Worm (Caenorhabditis elegans) whole organism, L4 larva: Measurements from ENCODE around the gene C03G5.14.

Experiments used
- F10B5.3 ChIP-seq: sonication (generic microtip); optimal IDR thresholded peaks from 2 replicates; lab custom pipeline; 2016; ENCODE audit warnings: mild to moderate bottlenecking, missing genetic modification characterization, missing compliant biosample characterization
- F37D6.2 ChIP-seq: sonication (generic microtip); optimal IDR thresholded peaks from 2 replicates; lab custom pipeline; 2016; ENCODE audit warnings: mild to moderate bottlenecking, missing genetic modification characterization, missing compliant biosample characterization
- F44E2.7 ChIP-seq: fragments of 200-800 bp; sonication (Bioruptor generic); IDR thresholded peaks from 2 replicates; pipeline ENCODE4 v2.1.2; 2022; ENCODE audit warnings: missing genetic modification characterization, missing compliant biosample characterization
- F49E8.2 ChIP-seq: sonication (generic microtip); optimal IDR thresholded peaks from 2 replicates; lab custom pipeline; 2016; ENCODE audit warnings: missing compliant biosample characterization, mild to moderate bottlenecking, missing genetic modification characterization, borderline replicate concordance
- R02D3.7 ChIP-seq: fragments of 150-350 bp; sonication (generic microtip); optimal IDR thresholded peaks from 3 replicates; lab custom pipeline; 2014; ENCODE audit warnings: missing biosample characterization, missing genetic modification characterization
- Y75B8A.6 ChIP-seq: fragments of 200-800 bp; sonication (Bioruptor generic); IDR thresholded peaks from 2 replicates; pipeline ENCODE4 v1.3.6; 2022; ENCODE audit warnings: missing genetic modification reagents, missing genetic modification characterization, missing compliant biosample characterization
- ZK546.5 ChIP-seq, 2 experiments: sonication (generic microtip); optimal IDR thresholded peaks; 2 replicates each; lab custom pipeline; 2017; ENCODE audit warnings: missing biosample characterization in 2 of 2, missing genetic modification characterization in 2 of 2
- aha-1 ChIP-seq: fragments of 150-350 bp; peaks from one replicate; lab custom pipeline; 2014; ENCODE audit warnings: missing biosample characterization, missing genetic modification characterization
- attf-4 ChIP-seq: sonication (generic microtip); optimal IDR thresholded peaks from 3 replicates; lab custom pipeline; 2017; ENCODE audit warnings: missing biosample characterization, missing genetic modification characterization
- ces-1 ChIP-seq: fragments of 150-350 bp; sonication (generic microtip); optimal IDR thresholded peaks from 4 replicates; lab custom pipeline; 2014; ENCODE audit warnings: missing biosample characterization, missing genetic modification reagents, missing genetic modification characterization
- daf-8 ChIP-seq: fragments of 200-800 bp; sonication (Bioruptor generic); IDR thresholded peaks from 2 replicates; pipeline ENCODE4 v1.3.6; 2022; ENCODE audit warnings: missing genetic modification characterization, missing compliant biosample characterization
- duxl-1 ChIP-seq: sonication (generic microtip); optimal IDR thresholded peaks from 2 replicates; lab custom pipeline; 2016; ENCODE audit warnings: mild to moderate bottlenecking, missing genetic modification characterization, moderate library complexity, missing compliant biosample characterization; ENCODE audit not compliant: poor library complexity
- dve-1 ChIP-seq: sonication (generic microtip); optimal IDR thresholded peaks from 2 replicates; lab custom pipeline; 2017; ENCODE audit warnings: antibody characterized with exemption, mild to moderate bottlenecking, missing genetic modification characterization, missing compliant biosample characterization; ENCODE audit not compliant: insufficient read depth
- fkh-10 ChIP-seq: fragments of 150-350 bp; optimal IDR thresholded peaks from 2 replicates; lab custom pipeline; 2014; ENCODE audit warnings: missing biosample characterization, missing genetic modification reagents, missing genetic modification characterization
- hif-1 ChIP-seq, 2 experiments: sonication (generic microtip); optimal IDR thresholded peaks; 2 replicates each; lab custom pipeline; 2016 to 2017; ENCODE audit warnings: missing compliant biosample characterization in 2 of 2, missing genetic modification characterization in 2 of 2, missing genetic modification reagents in 2 of 2, missing genotype in 2 of 2, mild to moderate bottlenecking in 1 of 2
- hlh-11 ChIP-seq: fragments of 200-800 bp; sonication (Bioruptor generic); optimal IDR thresholded peaks from 2 replicates; lab custom pipeline; 2018; ENCODE audit warnings: mild to moderate bottlenecking, missing genetic modification characterization, missing compliant biosample characterization
- hmg-1.1 ChIP-seq: fragments of 200-800 bp; sonication (Bioruptor generic); IDR thresholded peaks from 2 replicates; pipeline ENCODE4 v1.3.6; 2022; ENCODE audit warnings: missing genetic modification reagents, missing genetic modification characterization, missing compliant biosample characterization
- jun-1 ChIP-seq: fragments of 150-350 bp; optimal IDR thresholded peaks from 2 replicates; lab custom pipeline; 2014; ENCODE audit warnings: missing biosample characterization, missing genetic modification reagents, missing genetic modification characterization
- lim-7 ChIP-seq: fragments of 200-800 bp; sonication (Bioruptor generic); IDR thresholded peaks from 2 replicates; pipeline ENCODE4 v1.3.6; 2022; ENCODE audit warnings: missing genetic modification characterization, missing compliant biosample characterization
- lin-29 ChIP-seq: fragments of 200-800 bp; sonication (Bioruptor generic); IDR thresholded peaks from 2 replicates; pipeline ENCODE4 v1.3.6; 2022; ENCODE audit warnings: missing genetic modification reagents, missing genetic modification characterization, missing compliant biosample characterization
- lin-38 ChIP-seq: fragments of 200-800 bp; sonication (Bioruptor generic); IDR thresholded peaks from 2 replicates; pipeline ENCODE4 v1.3.6; 2022; ENCODE audit warnings: missing genetic modification reagents, missing genetic modification characterization, missing compliant biosample characterization
- lsy-2 ChIP-seq, 2 experiments: fragments of 150-350 bp in 1 of 2; sonication (generic microtip) in 1 of 2; optimal IDR thresholded peaks; 2 replicates each; lab custom pipeline; 2014 to 2017; ENCODE audit warnings: missing biosample characterization in 2 of 2, missing genetic modification characterization in 2 of 2
- mdl-1 ChIP-seq, 2 experiments: fragments of 150-350 bp in 1 of 2; sonication (generic microtip) in 1 of 2; optimal IDR thresholded peaks; 2 replicates each; lab custom pipeline; 2014 to 2017; ENCODE audit warnings: missing biosample characterization in 2 of 2, missing genetic modification characterization in 2 of 2
- mdt-29 ChIP-seq: fragments of 200-800 bp; sonication (Bioruptor generic); IDR thresholded peaks from 2 replicates; pipeline ENCODE4 v1.3.6; 2022; ENCODE audit warnings: missing genetic modification reagents, missing genetic modification characterization, missing compliant biosample characterization
- mep-1 ChIP-seq: fragments of 150-350 bp; sonication (generic microtip); optimal IDR thresholded peaks from 3 replicates; lab custom pipeline; 2014; ENCODE audit warnings: missing biosample characterization, missing genetic modification characterization
- nhr-10 ChIP-seq: fragments of 150-350 bp; optimal IDR thresholded peaks from 2 replicates; lab custom pipeline; 2014; ENCODE audit warnings: missing biosample characterization, missing genetic modification characterization
- nhr-102 ChIP-seq: sonication (generic microtip); optimal IDR thresholded peaks from 2 replicates; lab custom pipeline; 2016; ENCODE audit warnings: mild to moderate bottlenecking, missing genetic modification characterization, moderate library complexity, missing compliant biosample characterization
- nhr-11 ChIP-seq: fragments of 150-350 bp; optimal IDR thresholded peaks from 2 replicates; lab custom pipeline; 2014; ENCODE audit warnings: missing biosample characterization, missing genetic modification characterization
- nhr-111 ChIP-seq: fragments of 200-800 bp; sonication (Bioruptor generic); optimal IDR thresholded peaks from 2 replicates; lab custom pipeline; 2018; ENCODE audit warnings: mild to moderate bottlenecking, missing genetic modification characterization, missing compliant biosample characterization
- nhr-25 ChIP-seq: sonication (generic microtip); optimal IDR thresholded peaks from 2 replicates; lab custom pipeline; 2017; ENCODE audit warnings: missing genetic modification characterization, mild to moderate bottlenecking, missing compliant biosample characterization, antibody characterized with exemption, moderate library complexity, borderline replicate concordance; ENCODE audit not compliant: insufficient read depth
- nhr-6 ChIP-seq: fragments of 150-350 bp; optimal IDR thresholded peaks from 2 replicates; lab custom pipeline; 2014; ENCODE audit warnings: missing biosample characterization, missing genetic modification characterization
- nhr-76 ChIP-seq: fragments of 150-350 bp; optimal IDR thresholded peaks from 2 replicates; lab custom pipeline; 2014; ENCODE audit warnings: missing biosample characterization, missing genetic modification characterization
- php-3 ChIP-seq: fragments of 200-800 bp; sonication (Bioruptor generic); IDR thresholded peaks from 2 replicates; pipeline ENCODE4 v1.3.6; 2022; ENCODE audit warnings: missing genetic modification reagents, missing genetic modification characterization, missing compliant biosample characterization
- pqm-1 ChIP-seq: sonication (generic microtip); optimal IDR thresholded peaks from 2 replicates; lab custom pipeline; 2017; ENCODE audit warnings: missing biosample characterization, missing genetic modification characterization
- rbr-2 ChIP-seq: sonication (generic microtip); optimal IDR thresholded peaks from 2 replicates; lab custom pipeline; 2016; ENCODE audit warnings: missing genotype, missing genetic modification characterization, missing compliant biosample characterization
- snpc-1.2 ChIP-seq: fragments of 200-800 bp; sonication (Bioruptor generic); IDR thresholded peaks from 2 replicates; pipeline ENCODE4 v1.3.6; 2022; ENCODE audit warnings: missing genetic modification reagents, missing genetic modification characterization, missing compliant biosample characterization
- snpc-4 ChIP-seq: fragments of 150-350 bp; optimal IDR thresholded peaks from 2 replicates; lab custom pipeline; 2014; ENCODE audit warnings: missing biosample characterization, missing genetic modification characterization
- spr-1 ChIP-seq: sonication (generic microtip); optimal IDR thresholded peaks from 2 replicates; lab custom pipeline; 2016; ENCODE audit warnings: mild to moderate bottlenecking, missing genetic modification characterization, missing compliant biosample characterization
- unc-39 ChIP-seq: sonication (generic microtip); optimal IDR thresholded peaks from 2 replicates; lab custom pipeline; 2017; ENCODE audit warnings: missing biosample characterization, missing genetic modification characterization
- unc-62 ChIP-seq, 3 experiments: fragments of 150-350 bp in 1 of 3; sonication (generic microtip); optimal IDR thresholded peaks in 2 of 3; peaks in 1 of 3; 1 replicate in 1 of 3; 2 replicates in 2 of 3; lab custom pipeline; 2014 to 2017; ENCODE audit warnings: missing biosample characterization in 3 of 3, missing genetic modification characterization in 3 of 3, missing genetic modification reagents in 3 of 3, missing genotype in 1 of 3
- vab-7 ChIP-seq: fragments of 200-800 bp; sonication (Bioruptor generic); IDR thresholded peaks from 2 replicates; pipeline ENCODE4 v1.3.6; 2022; ENCODE audit warnings: missing genetic modification reagents, missing genetic modification characterization, missing compliant biosample characterization
- zag-1 ChIP-seq: fragments of 150-350 bp; optimal IDR thresholded peaks from 2 replicates; lab custom pipeline; 2014; ENCODE audit warnings: missing biosample characterization, missing genetic modification characterization
- ztf-11 ChIP-seq: fragments of 150-350 bp; optimal IDR thresholded peaks from 2 replicates; lab custom pipeline; 2014; ENCODE audit warnings: missing biosample characterization, missing genetic modification characterization

C03G5.14 gene

DNA sequence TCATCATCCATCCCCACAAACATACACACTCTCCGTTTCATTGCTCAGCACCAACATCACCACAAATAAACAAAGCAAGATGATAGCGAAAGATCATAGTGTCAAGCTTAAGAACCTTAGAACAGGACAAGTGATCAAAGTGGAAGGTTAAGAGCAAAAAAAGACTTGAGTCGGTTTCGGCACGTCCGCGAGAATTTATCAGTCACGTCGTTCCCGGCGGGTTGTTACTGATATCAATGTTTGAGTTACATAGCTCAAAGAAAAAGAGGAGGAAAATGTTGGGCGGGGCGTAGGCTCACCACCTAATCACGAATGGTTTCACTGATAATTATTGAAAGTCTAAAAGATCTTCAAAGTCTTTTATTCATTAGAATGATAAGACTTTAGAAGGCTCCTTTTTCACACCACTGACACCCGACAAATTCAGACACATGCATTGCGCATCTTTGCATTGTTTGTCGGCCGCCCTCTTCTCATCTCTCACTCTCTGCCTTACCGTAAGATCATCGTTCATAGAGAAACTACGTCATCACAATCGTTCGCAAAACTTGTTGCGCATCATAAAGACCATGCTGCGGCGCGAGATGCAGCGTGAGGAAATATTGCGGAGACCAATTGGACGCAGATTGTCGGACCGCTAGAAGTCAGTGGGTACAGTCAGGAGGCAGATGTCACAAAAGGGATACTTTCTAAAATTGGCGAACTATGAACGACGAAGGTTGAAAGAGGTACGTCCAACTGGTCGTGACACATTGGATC, 44.5 kb upstream of the C03G5.14 start (continued):
- peak; percentile 16 for TF ChIP-seq zag-1 (tag; lab: Kevin White, UChicago)
- no peak for TF ChIP-seq lin-38
- TF ChIP-seq mep-1: peak; percentile 86
- TF ChIP-seq ces-1 (GFP tag; lab: Kevin White, UChicago): no peak
- peak; percentile 91 to 94 for TF ChIP-seq mdl-1 (tag; optimal IDR thresholded peaks at IDR 0.05; lab: Kevin White, UChicago)
- TF ChIP-seq jun-1: peak; percentile 26
- no peak for TF ChIP-seq F37D6.2
- TF ChIP-seq lsy-2 (tag; optimal IDR thresholded peaks at IDR 0.05; lab: Kevin White, UChicago): peak; percentile 58 to 75
- peak; percentile 95 for TF ChIP-seq hlh-11 (tag; lab: Kevin White, UChicago)
- peak; percentile 68 for TF ChIP-seq spr-1 (tag; lab: Kevin White, UChicago)
- peak; percentile 37 for TF ChIP-seq rbr-2 (tag; lab: Kevin White, UChicago)
- peak; percentile 33 for TF ChIP-seq dve-1 (tag; lab: Kevin White, UChicago)
- no peak for TF ChIP-seq fkh-10 (GFP tag; lab: Kevin White, UChicago)
- no peak for TF ChIP-seq nhr-76

DNA sequence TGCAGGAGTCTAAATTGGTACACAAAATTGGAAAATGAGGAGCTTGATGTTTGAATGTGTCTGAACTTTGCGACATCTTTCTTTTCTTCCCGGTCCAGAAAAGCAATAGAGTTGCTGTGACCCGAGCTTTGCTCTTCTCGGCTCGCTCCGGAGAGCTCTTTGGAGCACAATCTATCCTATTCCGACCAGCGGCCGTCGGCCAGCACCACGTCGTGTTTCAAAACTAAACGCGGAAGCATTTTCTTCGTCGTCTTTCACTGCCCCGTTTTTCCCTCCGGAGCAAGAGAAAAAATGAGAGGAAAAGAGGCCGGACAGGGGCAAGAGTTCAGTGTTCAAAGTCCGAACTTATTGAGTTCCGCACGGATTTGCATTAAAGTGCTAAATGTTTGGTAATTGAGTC, 42.7 kb upstream of the C03G5.14 start:
- TF ChIP-seq hmg-1.1 (GFP tag; lab: Robert Waterston, UW) (0 out of 2 replicates have a peak, but pooled peaks have one; percentile 29), hlh-11 (tag; lab: Kevin White, UChicago) (peak; percentile 18), unc-62 (GFP tag; optimal IDR thresholded peaks at IDR 0.05 in 1 of 2; lab: Kevin White, UChicago) (peak in 1 of 2 experiments; percentile 49), unc-62 (tag; optimal IDR thresholded peaks at IDR 0.05; lab: Kevin White, UChicago) (no peak), F37D6.2 (peak; percentile 4), ces-1 (GFP tag; lab: Kevin White, UChicago) (no peak), rbr-2 (tag; lab: Kevin White, UChicago) (peak; percentile 12), hif-1 (tag; optimal IDR thresholded peaks at IDR 0.05; lab: Kevin White, UChicago) (peak in 1 of 2 experiments; percentile 53), F44E2.7 (GFP tag; lab: Robert Waterston, UW) (no peak)

DNA sequence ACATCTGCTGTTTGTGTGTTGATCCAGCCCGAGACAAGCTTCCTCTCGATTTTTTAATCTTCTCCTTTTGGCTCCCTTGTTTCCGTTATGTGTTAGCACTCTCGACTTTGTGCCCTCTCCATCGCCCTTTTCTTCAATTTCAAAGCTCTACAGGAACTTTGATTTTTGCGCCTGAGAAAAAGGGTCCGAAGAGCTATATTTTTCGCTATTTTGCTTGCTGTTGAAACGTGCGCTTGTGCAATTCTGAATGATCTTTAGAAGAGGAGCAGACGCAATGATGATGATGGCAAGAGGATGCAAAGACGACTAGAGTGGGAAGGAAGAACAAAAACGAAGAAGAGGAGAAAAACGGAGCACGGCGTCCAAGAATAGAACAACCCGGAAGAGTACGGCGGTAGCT, 40.0 kb upstream of the C03G5.14 start:
- TF ChIP-seq rbr-2 (tag; lab: Kevin White, UChicago) (peak; percentile 11), nhr-11 (tag; lab: Kevin White, UChicago) (no peak), dve-1 (tag; lab: Kevin White, UChicago) (no peak), php-3 (GFP tag; lab: Robert Waterston, UW) (no peak), aha-1 (tag; lab: Kevin White, UChicago) (no peak), hlh-11 (tag; lab: Kevin White, UChicago) (peak; percentile 15), F49E8.2 (tag; lab: Kevin White, UChicago) (no peak), nhr-76 (no peak), mdt-29 (no peak), nhr-10 (tag; lab: Kevin White, UChicago) (no peak), lim-7 (GFP tag; lab: Robert Waterston, UW) (no peak), ztf-11 (no peak), Y75B8A.6 (GFP tag; lab: Robert Waterston, UW) (no peak), hif-1 (tag; optimal IDR thresholded peaks at IDR 0.05; lab: Kevin White, UChicago) (peak in 1 of 2 experiments; percentile 76), jun-1 (no peak), nhr-111 (no peak), ces-1 (GFP tag; lab: Kevin White, UChicago) (no peak), F10B5.3 (no peak), duxl-1 (tag; lab: Kevin White, UChicago) (no peak), vab-7 (GFP tag; lab: Robert Waterston, UW) (no peak), attf-4 (tag; lab: Kevin White, UChicago) (no peak), lin-29 (GFP tag; lab: Robert Waterston, UW) (no peak), ZK546.5 (tag; optimal IDR thresholded peaks at IDR 0.05; lab: Kevin White, UChicago) (no peak), nhr-25 (tag; lab: Kevin White, UChicago) (no peak), snpc-4 (tag; lab: Kevin White, UChicago) (no peak), daf-8 (GFP tag; lab: Robert Waterston, UW) (no peak), F37D6.2 (no peak), unc-39 (tag; lab: Kevin White, UChicago) (no peak), snpc-1.2 (GFP tag; lab: Robert Waterston, UW) (no peak), zag-1 (tag; lab: Kevin White, UChicago) (no peak), pqm-1 (tag; lab: Kevin White, UChicago) (no peak), unc-62 (GFP tag; optimal IDR thresholded peaks at IDR 0.05 in 1 of 2; lab: Kevin White, UChicago) (peak in 1 of 2 experiments; percentile 88), unc-62 (tag; optimal IDR thresholded peaks at IDR 0.05; lab: Kevin White, UChicago) (no peak), R02D3.7 (tag; lab: Kevin White, UChicago) (no peak), nhr-102 (tag; lab: Kevin White, UChicago) (no peak), nhr-6 (tag; lab: Kevin White, UChicago) (no peak)
